Worm (Caenorhabditis elegans) whole organism, mixed stage, embryonic: Measurements from ENCODE around the gene F44E7.4.
"Not testable (repeated sequence)": the region's sequence is repeated elsewhere in the genome, so short reads cannot be mapped to it uniquely, and the experiment has no call there.

ENCODE experiments used
- elt-1 ChIP-seq: sonication (generic microtip); optimal IDR thresholded peaks from 2 replicates; lab custom pipeline; 2017; ENCODE audit warnings: missing genetic modification characterization, mild to moderate bottlenecking, missing compliant biosample characterization, antibody characterized with exemption, moderate library complexity, borderline replicate concordance; ENCODE audit not compliant: insufficient read depth
- hlh-1 ChIP-seq: fragments of 150-350 bp; optimal IDR thresholded peaks from 2 replicates; lab custom pipeline; 2014; ENCODE audit warnings: missing biosample characterization, missing genetic modification reagents, missing genetic modification characterization
- nhr-2 ChIP-seq: fragments of 150-350 bp; optimal IDR thresholded peaks from 2 replicates; lab custom pipeline; 2014; ENCODE audit warnings: missing biosample characterization, missing genetic modification characterization
- unc-39 ChIP-seq: fragments of 150-350 bp; optimal IDR thresholded peaks from 2 replicates; lab custom pipeline; 2014; ENCODE audit warnings: missing biosample characterization, missing genetic modification characterization

DNA sequence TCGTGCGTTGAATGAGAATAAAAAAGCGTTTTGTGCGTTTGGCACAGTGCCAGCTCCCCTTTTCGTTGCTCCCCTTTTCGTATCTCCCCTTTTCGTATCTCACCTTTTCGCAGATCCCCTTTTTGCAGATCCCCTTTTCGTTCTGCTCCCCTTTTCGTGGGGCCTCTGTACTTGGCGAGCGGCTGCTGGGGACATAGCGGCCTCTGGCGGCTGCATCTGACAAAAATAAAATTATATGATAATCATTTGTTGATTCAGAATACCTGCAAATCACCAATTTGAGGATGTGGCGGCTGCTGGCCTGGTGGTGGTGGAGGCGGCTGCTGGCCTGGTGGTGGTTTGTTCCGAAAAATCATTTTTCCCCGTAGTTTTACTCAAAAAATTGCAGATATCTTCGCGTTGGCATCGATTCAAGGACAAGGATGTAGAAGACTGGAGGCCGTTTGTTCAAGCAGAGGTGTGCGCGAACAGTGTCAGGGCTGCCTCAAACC, 21.5 kb downstream of the F44E7.4 start, which contains the start of gene K09H11.11:
- TF ChIP-seq unc-39; hlh-1; nhr-2 (tag; lab: Kevin White, UChicago); elt-1 (tag; lab: Kevin White, UChicago): not testable (repeated sequence)
